ENCODE assay signal across 1 fruit fly cellular context in genomic region chr2L:10009800-10010658, dm6.
TF ChIP-seq lines count a peak whose summit lies in the region.

No protein-coding gene starts in this region.

TF ChIP-seq in whole organism, embryonic, 481 proteins besides CTCF, POLR2A, EP300 and RAD21 (continued from another document and continues in another):
- TF ChIP-seq CG4617 (GFP tag; optimal IDR thresholded peaks at IDR 0.05; lab: Kevin White, UChicago; ENCODE audit: borderline replicate concordance): peak; percentile 92
- peak; percentile 97 for TF ChIP-seq Taf1 (GFP tag; IDR thresholded peaks at IDR 0.05; lab: Robert Waterston, UW)
- peak; percentile 1 for TF ChIP-seq fd102C (GFP tag; optimal IDR thresholded peaks at IDR 0.05; lab: Kevin White, UChicago)
- peak; percentile 97 for TF ChIP-seq Atf6 (GFP tag; IDR thresholded peaks at IDR 0.05; lab: Robert Waterston, UW)
- peak; percentile 93 for TF ChIP-seq CG13123 (GFP tag; optimal IDR thresholded peaks at IDR 0.05; lab: Kevin White, UChicago)
- TF ChIP-seq mam (GFP tag; optimal IDR thresholded peaks at IDR 0.05; lab: Kevin White, UChicago): peak; percentile 99
- peak; percentile 96 for TF ChIP-seq da (GFP tag; optimal IDR thresholded peaks at IDR 0.05; lab: Kevin White, UChicago)
- peak; percentile 99 for TF ChIP-seq CG2120 (GFP tag; optimal IDR thresholded peaks at IDR 0.05; lab: Kevin White, UChicago)
- no peak for TF ChIP-seq ftz-f1 (GFP tag; optimal IDR thresholded peaks at IDR 0.05; lab: Kevin White, UChicago)
- peak; percentile 95 for TF ChIP-seq Awh (GFP tag; IDR thresholded peaks at IDR 0.05; lab: Robert Waterston, UW)
- no peak for TF ChIP-seq BEAF-32 (GFP tag; optimal IDR thresholded peaks at IDR 0.05; lab: Kevin White, UChicago)
- peak; percentile 97 for TF ChIP-seq CG1792 (GFP tag; optimal IDR thresholded peaks at IDR 0.05; lab: Kevin White, UChicago)
- TF ChIP-seq CG2712 (tag; optimal IDR thresholded peaks at IDR 0.05; lab: Kevin White, UChicago): peak; percentile 95
- TF ChIP-seq HLHmδ (GFP tag; optimal IDR thresholded peaks at IDR 0.05; lab: Kevin White, UChicago): peak; percentile 82
- peak; percentile 97 for TF ChIP-seq NfI (GFP tag; optimal IDR thresholded peaks at IDR 0.05; lab: Kevin White, UChicago)
- peak; percentile 97 for TF ChIP-seq Meics (GFP tag; optimal IDR thresholded peaks at IDR 0.05; lab: Kevin White, UChicago)
- TF ChIP-seq Neu2 (GFP tag; optimal IDR thresholded peaks at IDR 0.05; lab: Kevin White, UChicago; ENCODE audit: borderline replicate concordance): peak; percentile 80
- peak; percentile 88 for TF ChIP-seq nerfin-1 (tag; optimal IDR thresholded peaks at IDR 0.05; lab: Kevin White, UChicago)
- TF ChIP-seq Scr (GFP tag; IDR thresholded peaks at IDR 0.05; lab: Robert Waterston, UW; ENCODE audit: partially characterized antibody): no peak
- peak; percentile 91 for TF ChIP-seq MTF-1 (GFP tag; optimal IDR thresholded peaks at IDR 0.05; lab: Kevin White, UChicago; ENCODE audit: borderline replicate concordance)
- TF ChIP-seq CG14050 (GFP tag; IDR thresholded peaks at IDR 0.05; lab: Robert Waterston, UW): peak; percentile 94
- TF ChIP-seq Ets97D (GFP tag; optimal IDR thresholded peaks at IDR 0.05; lab: Kevin White, UChicago): peak; percentile 91
- TF ChIP-seq Asciz (GFP tag; optimal IDR thresholded peaks at IDR 0.05; lab: Kevin White, UChicago): peak; percentile 91
- peak; percentile 91 for TF ChIP-seq CG7357 (GFP tag; IDR thresholded peaks at IDR 0.05; lab: Robert Waterston, UW)
- no peak for TF ChIP-seq Doc3 (GFP tag; IDR thresholded peaks at IDR 0.05; lab: Robert Waterston, UW; ENCODE audit: partially characterized antibody)
- peak in 1 of 2 experiments; percentile 96 for TF ChIP-seq eve (GFP tag; optimal IDR thresholded peaks at IDR 0.05; lab: Kevin White, UChicago)
- TF ChIP-seq fd64A (GFP tag; optimal IDR thresholded peaks at IDR 0.05; lab: Kevin White, UChicago): peak; percentile 94
- TF ChIP-seq caup (GFP tag; optimal IDR thresholded peaks at IDR 0.05; lab: Kevin White, UChicago; ENCODE audit: severe bottlenecking): peak; percentile 97
- peak; percentile 99 for TF ChIP-seq CG34422 (GFP tag; IDR thresholded peaks at IDR 0.05; lab: Robert Waterston, UW)
- TF ChIP-seq CG8478 (optimal IDR thresholded peaks at IDR 0.05; lab: Kevin White, UChicago): no peak
- no peak for TF ChIP-seq CG14860 (GFP tag; IDR thresholded peaks at IDR 0.05; lab: Robert Waterston, UW; ENCODE audit: partially characterized antibody)
- TF ChIP-seq sima (GFP tag; optimal IDR thresholded peaks at IDR 0.05; lab: Kevin White, UChicago): peak; percentile 89
- TF ChIP-seq CG11398 (GFP tag; optimal IDR thresholded peaks at IDR 0.05; lab: Kevin White, UChicago): peak; percentile 97
- peak; percentile 98 for TF ChIP-seq CG3847 (GFP tag; IDR thresholded peaks at IDR 0.05; lab: Robert Waterston, UW)
- peak; percentile 89 for TF ChIP-seq CG11560 (tag; IDR thresholded peaks at IDR 0.05; lab: Robert Waterston, UW)
- peak; percentile 93 for TF ChIP-seq croc (GFP tag; conservative IDR thresholded peaks at IDR 0.05; lab: Robert Waterston, UW)
- TF ChIP-seq CG31365 (tag; optimal IDR thresholded peaks at IDR 0.05; lab: Kevin White, UChicago): peak; percentile 90
- TF ChIP-seq kay (GFP tag; optimal IDR thresholded peaks at IDR 0.05; lab: Kevin White, UChicago): peak; percentile 97
- no peak for TF ChIP-seq Tbp (GFP tag; optimal IDR thresholded peaks at IDR 0.05; lab: Kevin White, UChicago)
- peak; percentile 84 for TF ChIP-seq CG15514 (GFP tag; optimal IDR thresholded peaks at IDR 0.05; lab: Kevin White, UChicago)
- peak; percentile 78 for TF ChIP-seq grn (GFP tag; optimal IDR thresholded peaks at IDR 0.05; lab: Kevin White, UChicago)
- TF ChIP-seq tgo (GFP tag; IDR thresholded peaks at IDR 0.05; lab: Robert Waterston, UW): peak; percentile 97
- peak; percentile 98 for TF ChIP-seq CG14014 (GFP tag; IDR thresholded peaks at IDR 0.05; lab: Robert Waterston, UW)
- TF ChIP-seq Usf (GFP tag; optimal IDR thresholded peaks at IDR 0.05; lab: Kevin White, UChicago): peak; percentile 95
- peak; percentile 95 for TF ChIP-seq Hr3 (GFP tag; optimal IDR thresholded peaks at IDR 0.05; lab: Kevin White, UChicago)
- TF ChIP-seq br (optimal IDR thresholded peaks at IDR 0.05; lab: Kevin White, UChicago): no peak
- TF ChIP-seq Dref (GFP tag; IDR thresholded peaks at IDR 0.05; lab: Robert Waterston, UW): peak; percentile 48
- peak; percentile 95 for TF ChIP-seq Oli (tag; optimal IDR thresholded peaks at IDR 0.05; lab: Kevin White, UChicago)
- peak; percentile 94 for TF ChIP-seq cwo (GFP tag; optimal IDR thresholded peaks at IDR 0.05; lab: Kevin White, UChicago)
- peak; percentile 95 for TF ChIP-seq org-1 (GFP tag; optimal IDR thresholded peaks at IDR 0.05; lab: Kevin White, UChicago)
- peak; percentile 95 for TF ChIP-seq CG10462 (GFP tag; optimal IDR thresholded peaks at IDR 0.05; lab: Kevin White, UChicago)
- peak; percentile 95 for TF ChIP-seq BtbVII (GFP tag; optimal IDR thresholded peaks at IDR 0.05; lab: Kevin White, UChicago)
- TF ChIP-seq CHES-1-like (GFP tag; optimal IDR thresholded peaks at IDR 0.05; lab: Kevin White, UChicago): peak; percentile 98
- TF ChIP-seq esg (GFP tag; conservative IDR thresholded peaks at IDR 0.05; lab: Robert Waterston, UW): peak; percentile 92
- peak; percentile 98 for TF ChIP-seq sob (GFP tag; IDR thresholded peaks at IDR 0.05; lab: Robert Waterston, UW)
- peak; percentile 95 for TF ChIP-seq CG17829 (tag; optimal IDR thresholded peaks at IDR 0.05; lab: Kevin White, UChicago)
- TF ChIP-seq Nf-YA (GFP tag; IDR thresholded peaks at IDR 0.05; lab: Robert Waterston, UW): peak; percentile 95
- peak; percentile 97 for TF ChIP-seq CrebB (tag; optimal IDR thresholded peaks at IDR 0.05; lab: Kevin White, UChicago)
- peak; percentile 97 for TF ChIP-seq gem (tag; optimal IDR thresholded peaks at IDR 0.05; lab: Kevin White, UChicago)
- TF ChIP-seq D19A (tag; optimal IDR thresholded peaks at IDR 0.05; lab: Kevin White, UChicago): peak; percentile 91
- TF ChIP-seq odd (GFP tag; optimal IDR thresholded peaks at IDR 0.05; lab: Kevin White, UChicago): peak; percentile 93
- TF ChIP-seq cato (GFP tag; optimal IDR thresholded peaks at IDR 0.05; lab: Kevin White, UChicago; ENCODE audit: borderline replicate concordance): peak; percentile 88
- TF ChIP-seq CG4328 (GFP tag; optimal IDR thresholded peaks at IDR 0.05; lab: Kevin White, UChicago): peak; percentile 92
- peak; percentile 62 for TF ChIP-seq CG15073 (GFP tag; optimal IDR thresholded peaks at IDR 0.05; lab: Kevin White, UChicago)
- TF ChIP-seq maf-S (GFP tag; optimal IDR thresholded peaks at IDR 0.05; lab: Kevin White, UChicago): peak; percentile 97
- TF ChIP-seq CG8281 (tag; optimal IDR thresholded peaks at IDR 0.05; lab: Kevin White, UChicago): peak; percentile 88
- peak; percentile 95 for TF ChIP-seq Mes4 (GFP tag; optimal IDR thresholded peaks at IDR 0.05; lab: Kevin White, UChicago)
- peak; percentile 89 for TF ChIP-seq salm (tag; optimal IDR thresholded peaks at IDR 0.05; lab: Kevin White, UChicago)
- no peak for TF ChIP-seq CG2129 (GFP tag; IDR thresholded peaks at IDR 0.05; lab: Robert Waterston, UW; ENCODE audit: partially characterized antibody)
- peak; percentile 96 for TF ChIP-seq CG11247 (GFP tag; IDR thresholded peaks at IDR 0.05; lab: Robert Waterston, UW)
- peak; percentile 96 for TF ChIP-seq gsb (GFP tag; IDR thresholded peaks at IDR 0.05; lab: Robert Waterston, UW)
- TF ChIP-seq mld (GFP tag; IDR thresholded peaks at IDR 0.05; lab: Robert Waterston, UW; ENCODE audit: partially characterized antibody): no peak
- peak; percentile 98 for TF ChIP-seq Ada2b (GFP tag; IDR thresholded peaks at IDR 0.05; lab: Robert Waterston, UW)
- TF ChIP-seq dm (GFP tag; optimal IDR thresholded peaks at IDR 0.05; lab: Kevin White, UChicago): peak; percentile 97
- peak; percentile 97 for TF ChIP-seq HLH3B (GFP tag; IDR thresholded peaks at IDR 0.05; lab: Robert Waterston, UW)
- TF ChIP-seq ap (GFP tag; IDR thresholded peaks at IDR 0.05; lab: Robert Waterston, UW): peak; percentile 95
- TF ChIP-seq schlank (tag; optimal IDR thresholded peaks at IDR 0.05; lab: Kevin White, UChicago): peak; percentile 98
- no peak for TF ChIP-seq exex (tag; optimal IDR thresholded peaks at IDR 0.05; lab: Kevin White, UChicago)
- TF ChIP-seq oc (tag; optimal IDR thresholded peaks at IDR 0.05; lab: Kevin White, UChicago): peak; percentile 97
- no peak for TF ChIP-seq CG7963 (GFP tag; IDR thresholded peaks at IDR 0.05; lab: Robert Waterston, UW; ENCODE audit: partially characterized antibody)
- TF ChIP-seq pros (GFP tag; optimal IDR thresholded peaks at IDR 0.05; lab: Kevin White, UChicago): peak; percentile 68
- TF ChIP-seq CG7745 (tag; optimal IDR thresholded peaks at IDR 0.05; lab: Kevin White, UChicago): peak; percentile 64
- peak; percentile 84 for TF ChIP-seq trem (tag; optimal IDR thresholded peaks at IDR 0.05; lab: Kevin White, UChicago)
- TF ChIP-seq ATbp (GFP tag; optimal IDR thresholded peaks at IDR 0.05; lab: Kevin White, UChicago): peak; percentile 94
- peak; percentile 98 for TF ChIP-seq Xrp1 (GFP tag; IDR thresholded peaks at IDR 0.05; lab: Robert Waterston, UW)
- peak; percentile 96 for TF ChIP-seq Atf3 (GFP tag; optimal IDR thresholded peaks at IDR 0.05; lab: Kevin White, UChicago)
- peak; percentile 97 for TF ChIP-seq Atf-2 (GFP tag; optimal IDR thresholded peaks at IDR 0.05; lab: Kevin White, UChicago)
- peak; percentile 95 for TF ChIP-seq CG16779 (GFP tag; IDR thresholded peaks at IDR 0.05; lab: Robert Waterston, UW)
- TF ChIP-seq bowl (GFP tag; IDR thresholded peaks at IDR 0.05; lab: Robert Waterston, UW): peak; percentile 92
- peak; percentile 86 for TF ChIP-seq cg (GFP tag; optimal IDR thresholded peaks at IDR 0.05; lab: Kevin White, UChicago)
- peak; percentile 86 for TF ChIP-seq CG5180 (GFP tag; optimal IDR thresholded peaks at IDR 0.05; lab: Kevin White, UChicago)
- TF ChIP-seq unpg (GFP tag; optimal IDR thresholded peaks at IDR 0.05; lab: Kevin White, UChicago): peak; percentile 98
- peak; percentile 34 for TF ChIP-seq stwl (tag; optimal IDR thresholded peaks at IDR 0.05; lab: Kevin White, UChicago)
- TF ChIP-seq nerfin-2 (GFP tag; IDR thresholded peaks at IDR 0.05; lab: Robert Waterston, UW; ENCODE audit: partially characterized antibody): no peak
- peak; percentile 77 for TF ChIP-seq E2f2 (GFP tag; IDR thresholded peaks at IDR 0.05; lab: Robert Waterston, UW)
- TF ChIP-seq bab2 (GFP tag; optimal IDR thresholded peaks at IDR 0.05; lab: Kevin White, UChicago): peak; percentile 99
- TF ChIP-seq jumu (GFP tag; optimal IDR thresholded peaks at IDR 0.05; lab: Kevin White, UChicago): peak; percentile 98
- peak; percentile 95 for TF ChIP-seq HHEX (GFP tag; optimal IDR thresholded peaks at IDR 0.05; lab: Kevin White, UChicago)
- peak; percentile 98 for TF ChIP-seq Hsf (GFP tag; optimal IDR thresholded peaks at IDR 0.05; lab: Kevin White, UChicago)
- peak; percentile 93; the same call in 1 of the 2 replicates for TF ChIP-seq CG31441 (GFP tag; IDR thresholded peaks at IDR 0.05; lab: Robert Waterston, UW)
- peak; percentile 99 for TF ChIP-seq CG12769 (tag; optimal IDR thresholded peaks at IDR 0.05; lab: Kevin White, UChicago)
- TF ChIP-seq Hr39 (optimal IDR thresholded peaks at IDR 0.05; lab: Kevin White, UChicago): no peak
- TF ChIP-seq CG6175 (GFP tag; IDR thresholded peaks at IDR 0.05; lab: Robert Waterston, UW): peak; percentile 95
- TF ChIP-seq CG30020 (tag; optimal IDR thresholded peaks at IDR 0.05; lab: Kevin White, UChicago): peak; percentile 76
- peak; percentile 94 for TF ChIP-seq CG4404 (GFP tag; IDR thresholded peaks at IDR 0.05; lab: Robert Waterston, UW)
- TF ChIP-seq tx (GFP tag; optimal IDR thresholded peaks at IDR 0.05; lab: Kevin White, UChicago): peak; percentile 97
- peak; percentile 96 for TF ChIP-seq CG8765 (GFP tag; IDR thresholded peaks at IDR 0.05; lab: Robert Waterston, UW)
- no peak; the same call in 1 of the 2 replicates for TF ChIP-seq Dip2 (GFP tag; IDR thresholded peaks at IDR 0.05; lab: Robert Waterston, UW)
- TF ChIP-seq CG12299 (tag; optimal IDR thresholded peaks at IDR 0.05; lab: Kevin White, UChicago): peak; percentile 94
- peak; percentile 92 for TF ChIP-seq CG15011 (GFP tag; optimal IDR thresholded peaks at IDR 0.05; lab: Kevin White, UChicago)
- TF ChIP-seq lov (optimal IDR thresholded peaks at IDR 0.05; lab: Kevin White, UChicago): no peak
- TF ChIP-seq lov (GFP tag; IDR thresholded peaks at IDR 0.05; lab: Robert Waterston, UW): peak; percentile 92
- peak; percentile 82 for TF ChIP-seq Vsx1 (GFP tag; optimal IDR thresholded peaks at IDR 0.05; lab: Kevin White, UChicago)
- peak; percentile 98 for TF ChIP-seq CG4360 (GFP tag; IDR thresholded peaks at IDR 0.05; lab: Robert Waterston, UW)
- TF ChIP-seq twi (tag; optimal IDR thresholded peaks at IDR 0.05; lab: Kevin White, UChicago): peak; percentile 92
- TF ChIP-seq dmrt99B (tag; optimal IDR thresholded peaks at IDR 0.05; lab: Kevin White, UChicago): peak; percentile 96
- TF ChIP-seq lab (GFP tag; optimal IDR thresholded peaks at IDR 0.05; lab: Kevin White, UChicago): peak; percentile 98
- peak; percentile 96 for TF ChIP-seq slp2 (GFP tag; optimal IDR thresholded peaks at IDR 0.05; lab: Kevin White, UChicago)
- TF ChIP-seq Chrac-16 (GFP tag; optimal IDR thresholded peaks at IDR 0.05; lab: Kevin White, UChicago): peak; percentile 98
- peak; percentile 96 for TF ChIP-seq bcd (GFP tag; optimal IDR thresholded peaks at IDR 0.05; lab: Kevin White, UChicago)
- TF ChIP-seq CG6689 (GFP tag; IDR thresholded peaks at IDR 0.05; lab: Robert Waterston, UW): peak; percentile 94
- TF ChIP-seq CG10366 (GFP tag; IDR thresholded peaks at IDR 0.05; lab: Robert Waterston, UW): peak; percentile 98
- TF ChIP-seq CG18599 (GFP tag; optimal IDR thresholded peaks at IDR 0.05; lab: Kevin White, UChicago): peak; percentile 98
- peak; percentile 96 for TF ChIP-seq CG12942 (GFP tag; optimal IDR thresholded peaks at IDR 0.05; lab: Kevin White, UChicago)
- peak in 1 of 3 experiments; percentile 83 for TF ChIP-seq Stat92E (GFP tag; optimal IDR thresholded peaks at IDR 0.05; lab: Kevin White, UChicago)
- TF ChIP-seq CG14441 (GFP tag; IDR thresholded peaks at IDR 0.05; lab: Robert Waterston, UW): peak; percentile 98
- peak; percentile 98 for TF ChIP-seq shn (GFP tag; optimal IDR thresholded peaks at IDR 0.05; lab: Kevin White, UChicago)
- TF ChIP-seq B-H1 (GFP tag; IDR thresholded peaks at IDR 0.05; lab: Robert Waterston, UW): peak; percentile 96
- no peak; the same call in 1 of the 2 replicates for TF ChIP-seq inv (GFP tag; IDR thresholded peaks at IDR 0.05; lab: Robert Waterston, UW; ENCODE audit: partially characterized antibody)
- TF ChIP-seq CG10267 (tag; optimal IDR thresholded peaks at IDR 0.05; lab: Kevin White, UChicago): peak; percentile 88
